Worm (Caenorhabditis elegans) whole organism, young adult: Measurements from ENCODE around the gene pelo-1.

ENCODE experiments used
- ZK185.1 ChIP-seq: sonication (generic microtip); optimal IDR thresholded peaks from 2 replicates; lab custom pipeline; 2016; ENCODE audit warnings: mild to moderate bottlenecking, missing genetic modification characterization, missing compliant biosample characterization; ENCODE audit not compliant: poor library complexity, severe bottlenecking
- dox-1 ChIP-seq: fragments of 200-800 bp; sonication (Bioruptor generic); IDR thresholded peaks from 2 replicates; pipeline ENCODE4 v1.3.6; 2022; ENCODE audit warnings: missing genetic modification reagents, missing genetic modification characterization, missing compliant biosample characterization
- pha-4 ChIP-seq: fragments of 150-350 bp; sonication (generic microtip); optimal IDR thresholded peaks from 2 replicates; lab custom pipeline; 2014; ENCODE audit warnings: missing biosample characterization, missing genetic modification reagents, missing genetic modification characterization
- unc-130 ChIP-seq: sonication (generic microtip); optimal IDR thresholded peaks from 2 replicates; lab custom pipeline; 2016; ENCODE audit warnings: missing genetic modification reagents, missing genetic modification characterization, missing compliant biosample characterization

- TF ChIP-seq dox-1 (GFP tag; lab: Robert Waterston, UW), result no peak
- no peak for TF ChIP-seq unc-130 (GFP tag; lab: Kevin White, UChicago)
- TF ChIP-seq ZK185.1 (tag; lab: Kevin White, UChicago), result no peak
- no peak for TF ChIP-seq pha-4 (tag; lab: Kevin White, UChicago)
These were observed 43.5 kb upstream of the pelo-1 start, which contains the start of gene Y44F5A.1 for ce11 chrIII:4247571-4247970.
